Fruit fly (Drosophila melanogaster) whole organism, adult: ENCODE measurements around the gene CG43336.

Experiments
- CG12768 ChIP-seq: fragments of 200-800 bp; sonication (Bioruptor generic); optimal IDR thresholded peaks from 2 replicates; lab custom pipeline; 2017; ENCODE audit warnings: missing biosample characterization, missing genetic modification characterization, mild to moderate bottlenecking, moderate library complexity, missing genetic modification reagents
- CG1620 ChIP-seq: fragments of 200-800 bp; sonication (Bioruptor generic); optimal IDR thresholded peaks from 2 replicates; lab custom pipeline; 2016; ENCODE audit warnings: missing biosample characterization, missing genetic modification characterization
- CG33017 ChIP-seq: fragments of 200-800 bp; sonication (Bioruptor generic); optimal IDR thresholded peaks from 2 replicates; lab custom pipeline; 2018; ENCODE audit warnings: missing biosample characterization, mild to moderate bottlenecking, missing genetic modification characterization, moderate library complexity
- CG5204 ChIP-seq: fragments of 200-800 bp; sonication (Bioruptor generic); optimal IDR thresholded peaks from 2 replicates; lab custom pipeline; 2016; ENCODE audit warnings: missing biosample characterization, missing genetic modification characterization
- CG7045 ChIP-seq: fragments of 200-800 bp; sonication (Bioruptor generic); optimal IDR thresholded peaks from 2 replicates; lab custom pipeline; 2017; ENCODE audit warnings: missing biosample characterization, mild to moderate bottlenecking, missing genetic modification characterization
- Clk ChIP-seq: fragments of 200-800 bp; sonication (Bioruptor generic); optimal IDR thresholded peaks from 2 replicates; lab custom pipeline; 2017; ENCODE audit warnings: missing biosample characterization, missing genetic modification characterization
- Hr96 ChIP-seq: fragments of 200-800 bp; sonication (Bioruptor generic); optimal IDR thresholded peaks from 2 replicates; lab custom pipeline; 2016; ENCODE audit warnings: missing biosample characterization, missing genetic modification characterization
- Mnt ChIP-seq: fragments of 200-800 bp; sonication (Bioruptor generic); optimal IDR thresholded peaks from 2 replicates; lab custom pipeline; 2016; ENCODE audit warnings: missing biosample characterization, mild to moderate bottlenecking, missing genetic modification characterization
- bab1 ChIP-seq: fragments of 200-800 bp; sonication (Bioruptor generic); optimal IDR thresholded peaks from 3 replicates; lab custom pipeline; 2019; ENCODE audit warnings: missing biosample characterization, mild to moderate bottlenecking, missing genetic modification characterization, moderate library complexity
- cic ChIP-seq: fragments of 200-800 bp; sonication (Bioruptor generic); optimal IDR thresholded peaks from 2 replicates; lab custom pipeline; 2017; ENCODE audit warnings: missing biosample characterization, mild to moderate bottlenecking, missing genetic modification characterization, moderate library complexity
- pad ChIP-seq: fragments of 200-800 bp; sonication (Bioruptor generic); optimal IDR thresholded peaks from 3 replicates; lab custom pipeline; 2017; ENCODE audit warnings: missing biosample characterization, missing genetic modification characterization, mild to moderate bottlenecking, moderate library complexity, missing genetic modification reagents
- tj ChIP-seq: fragments of 200-800 bp; sonication (Bioruptor generic); optimal IDR thresholded peaks from 3 replicates; lab custom pipeline; 2017; ENCODE audit warnings: missing biosample characterization, mild to moderate bottlenecking, missing genetic modification characterization, moderate library complexity
- toe ChIP-seq: fragments of 200-800 bp; sonication (Bioruptor generic); optimal IDR thresholded peaks from 2 replicates; lab custom pipeline; 2016; ENCODE audit warnings: missing biosample characterization, missing genetic modification characterization

dm6 chr3R:15640006-15640405 lies 3.0 kb downstream of the CG43336 start:
- TF ChIP-seq CG1620, result no peak
- no peak for TF ChIP-seq Clk (GFP tag; lab: Kevin White, UChicago)
- TF ChIP-seq bab1 (GFP tag; lab: Kevin White, UChicago), result no peak
- no peak for TF ChIP-seq Hr96
- TF ChIP-seq CG12768 (GFP tag; lab: Kevin White, UChicago), result no peak
- TF ChIP-seq toe, result no peak
- no peak for TF ChIP-seq Mnt (GFP tag; lab: Kevin White, UChicago)
- TF ChIP-seq CG7045 (GFP tag; lab: Kevin White, UChicago), result no peak
- TF ChIP-seq pad (GFP tag; lab: Kevin White, UChicago), result no peak
- no peak for TF ChIP-seq tj
- no peak for TF ChIP-seq CG33017
- no peak for TF ChIP-seq cic (GFP tag; lab: Kevin White, UChicago)
- TF ChIP-seq CG5204 (GFP tag; lab: Kevin White, UChicago), result no peak
